Fruit fly (Drosophila melanogaster) whole organism, prepupa: ENCODE data around the gene Fbp2.

Experiments used
- CG11902 ChIP-seq: fragments of 200-800 bp; sonication (Bioruptor generic); optimal IDR thresholded peaks from 3 replicates; lab custom pipeline; 2016; ENCODE audit warnings: missing biosample characterization, missing genetic modification characterization
- CG7368 ChIP-seq: fragments of 200-800 bp; sonication (Bioruptor generic); optimal IDR thresholded peaks from 3 replicates; lab custom pipeline; 2016; ENCODE audit warnings: missing biosample characterization, missing genetic modification characterization
- CG8119 ChIP-seq: fragments of 200-800 bp; sonication (Bioruptor generic); IDR thresholded peaks from 3 replicates; pipeline ENCODE4 v1.3.6; 2022; ENCODE audit warnings: missing biosample characterization, missing genetic modification characterization
- CG9139 ChIP-seq: fragments of 200-800 bp; sonication (Bioruptor generic); optimal IDR thresholded peaks from 3 replicates; lab custom pipeline; 2017; ENCODE audit warnings: missing biosample characterization, mild to moderate bottlenecking, missing genetic modification characterization
- Hr39 ChIP-seq: fragments of 200-800 bp; sonication (Bioruptor generic); optimal IDR thresholded peaks from 2 replicates; lab custom pipeline; 2016; ENCODE audit warnings: missing biosample characterization, missing genetic modification characterization
- Hr4 ChIP-seq: fragments of 200-800 bp; sonication (Bioruptor generic); optimal IDR thresholded peaks from 3 replicates; lab custom pipeline; 2016; ENCODE audit warnings: missing biosample characterization, missing genetic modification characterization
- fd59A ChIP-seq: fragments of 200-800 bp; sonication (Bioruptor generic); optimal IDR thresholded peaks from 2 replicates; lab custom pipeline; 2017; ENCODE audit warnings: missing biosample characterization, mild to moderate bottlenecking, missing genetic modification characterization, missing genetic modification reagents

DNA sequence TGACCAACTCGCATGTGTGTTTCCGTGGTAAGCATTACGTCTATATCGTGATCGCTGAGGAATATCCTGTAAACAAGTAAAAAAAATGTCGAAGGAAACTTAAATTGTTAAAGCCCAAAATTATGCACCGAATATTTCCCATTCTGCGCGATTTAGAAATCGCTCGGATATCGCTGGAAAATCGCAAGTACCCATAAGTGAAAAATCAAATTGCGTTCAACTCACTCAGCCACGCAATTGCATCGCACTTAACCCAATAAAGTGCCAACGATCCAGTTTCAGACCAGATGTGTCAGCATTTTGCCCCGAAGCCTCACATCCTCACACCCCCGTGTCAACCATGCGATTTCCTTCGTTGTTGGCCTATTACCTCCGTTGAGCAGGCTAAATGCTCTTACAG lies 30.2 kb upstream of the Fbp2 start:
- TF ChIP-seq CG11902 = no peak
- no peak for TF ChIP-seq fd59A
- no peak for TF ChIP-seq Hr4 (GFP tag; lab: Kevin White, UChicago)
- TF ChIP-seq Hr39 (GFP tag; lab: Kevin White, UChicago) = no peak
- TF ChIP-seq CG7368 = no peak
- TF ChIP-seq CG8119 (GFP tag; lab: Robert Waterston, UW) = no peak
- no peak for TF ChIP-seq CG9139
